Worm (Caenorhabditis elegans) whole organism, late embryonic: ENCODE measurements around the gene F46F2.3.

Experiments used
- F13H6.1 ChIP-seq: sonication (generic microtip); optimal IDR thresholded peaks from 2 replicates; lab custom pipeline; 2016; ENCODE audit warnings: missing genetic modification characterization, missing compliant biosample characterization
- Y22D7AL.16 ChIP-seq: sonication (generic microtip); optimal IDR thresholded peaks from 2 replicates; lab custom pipeline; 2016; ENCODE audit warnings: missing genetic modification characterization, missing compliant biosample characterization
- ama-1 ChIP-seq: fragments of 150-350 bp; optimal IDR thresholded peaks from 2 replicates; lab custom pipeline; 2014
- ceh-14 ChIP-seq: sonication (generic microtip); optimal IDR thresholded peaks from 2 replicates; lab custom pipeline; 2016; ENCODE audit warnings: missing genotype, missing genetic modification characterization, missing compliant biosample characterization
- ceh-45 ChIP-seq: fragments of 200-800 bp; sonication (Bioruptor generic); IDR thresholded peaks from 2 replicates; pipeline ENCODE4 v1.3.6; 2022; ENCODE audit warnings: missing genetic modification reagents, missing genetic modification characterization, missing compliant biosample characterization
- ceh-9 ChIP-seq: sonication (generic microtip); optimal IDR thresholded peaks from 2 replicates; lab custom pipeline; 2016; ENCODE audit warnings: mild to moderate bottlenecking, missing genetic modification characterization, inconsistent platforms, missing compliant biosample characterization
- elt-2 ChIP-seq: sonication (generic microtip); optimal IDR thresholded peaks from 2 replicates; lab custom pipeline; 2016; ENCODE audit warnings: missing genetic modification reagents, missing genetic modification characterization, missing compliant biosample characterization
- ets-4 ChIP-seq: sonication (generic microtip); optimal IDR thresholded peaks from 2 replicates; lab custom pipeline; 2016; ENCODE audit warnings: missing genetic modification characterization, missing compliant biosample characterization
- fkh-10 ChIP-seq: fragments of 150-350 bp; optimal IDR thresholded peaks from 2 replicates; lab custom pipeline; 2014; ENCODE audit warnings: missing biosample characterization, missing genetic modification reagents, missing genetic modification characterization
- hlh-30 ChIP-seq: sonication (generic microtip); optimal IDR thresholded peaks from 2 replicates; lab custom pipeline; 2017; ENCODE audit warnings: antibody characterized with exemption, missing genetic modification characterization, missing compliant biosample characterization; ENCODE audit not compliant: insufficient read depth
- odd-2 ChIP-seq: sonication (generic microtip); optimal IDR thresholded peaks from 2 replicates; lab custom pipeline; 2017; ENCODE audit warnings: antibody characterized with exemption, mild to moderate bottlenecking, missing genetic modification characterization, missing compliant biosample characterization
- pag-3 ChIP-seq: sonication (generic microtip); optimal IDR thresholded peaks from 2 replicates; lab custom pipeline; 2016; ENCODE audit warnings: missing compliant biosample characterization, missing genetic modification characterization, borderline replicate concordance

- TF ChIP-seq elt-2 (peak; percentile 52), ceh-9 (tag; lab: Kevin White, UChicago) (no peak), fkh-10 (GFP tag; lab: Kevin White, UChicago) (peak; percentile 51), odd-2 (no peak), ets-4 (tag; lab: Kevin White, UChicago) (peak; percentile 46), Y22D7AL.16 (tag; lab: Kevin White, UChicago) (no peak), ceh-14 (tag; lab: Kevin White, UChicago) (peak; percentile 59), hlh-30 (tag; lab: Kevin White, UChicago) (peak; percentile 24), F13H6.1 (tag; lab: Kevin White, UChicago) (peak; percentile 58), ama-1 (lab: Kevin White, UChicago) (no peak), pag-3 (tag; lab: Kevin White, UChicago) (no peak), ceh-45 (no peak)
Observed at ce11 chrX:15274827-15275761, 15.0 kb upstream of the F46F2.3 start.
